Fruit fly (Drosophila melanogaster) whole organism, adult: ENCODE measurements around the gene CG32700.

Experiments
- CG11617 ChIP-seq: fragments of 200-800 bp; sonication (Bioruptor generic); optimal IDR thresholded peaks from 2 replicates; lab custom pipeline; 2017; ENCODE audit warnings: mild to moderate bottlenecking, missing biosample characterization, missing genetic modification reagents, missing genetic modification characterization
- Crg-1 ChIP-seq: fragments of 200-800 bp; sonication (Bioruptor generic); optimal IDR thresholded peaks from 2 replicates; lab custom pipeline; 2016; ENCODE audit warnings: missing biosample characterization, missing genetic modification characterization
- Hr96 ChIP-seq: fragments of 200-800 bp; sonication (Bioruptor generic); optimal IDR thresholded peaks from 2 replicates; lab custom pipeline; 2016; ENCODE audit warnings: missing biosample characterization, missing genetic modification characterization
- kay ChIP-seq: fragments of 200-800 bp; sonication (Bioruptor generic); peaks from one replicate; lab custom pipeline; 2016; ENCODE audit warnings: missing biosample characterization, missing genetic modification characterization, borderline replicate concordance
- ovo ChIP-seq: fragments of 200-800 bp; sonication (Bioruptor generic); optimal IDR thresholded peaks from 2 replicates; lab custom pipeline; 2016; ENCODE audit warnings: missing biosample characterization, missing genetic modification characterization
- pad ChIP-seq: fragments of 200-800 bp; sonication (Bioruptor generic); optimal IDR thresholded peaks from 3 replicates; lab custom pipeline; 2017; ENCODE audit warnings: missing biosample characterization, missing genetic modification characterization, mild to moderate bottlenecking, moderate library complexity, missing genetic modification reagents

DNA sequence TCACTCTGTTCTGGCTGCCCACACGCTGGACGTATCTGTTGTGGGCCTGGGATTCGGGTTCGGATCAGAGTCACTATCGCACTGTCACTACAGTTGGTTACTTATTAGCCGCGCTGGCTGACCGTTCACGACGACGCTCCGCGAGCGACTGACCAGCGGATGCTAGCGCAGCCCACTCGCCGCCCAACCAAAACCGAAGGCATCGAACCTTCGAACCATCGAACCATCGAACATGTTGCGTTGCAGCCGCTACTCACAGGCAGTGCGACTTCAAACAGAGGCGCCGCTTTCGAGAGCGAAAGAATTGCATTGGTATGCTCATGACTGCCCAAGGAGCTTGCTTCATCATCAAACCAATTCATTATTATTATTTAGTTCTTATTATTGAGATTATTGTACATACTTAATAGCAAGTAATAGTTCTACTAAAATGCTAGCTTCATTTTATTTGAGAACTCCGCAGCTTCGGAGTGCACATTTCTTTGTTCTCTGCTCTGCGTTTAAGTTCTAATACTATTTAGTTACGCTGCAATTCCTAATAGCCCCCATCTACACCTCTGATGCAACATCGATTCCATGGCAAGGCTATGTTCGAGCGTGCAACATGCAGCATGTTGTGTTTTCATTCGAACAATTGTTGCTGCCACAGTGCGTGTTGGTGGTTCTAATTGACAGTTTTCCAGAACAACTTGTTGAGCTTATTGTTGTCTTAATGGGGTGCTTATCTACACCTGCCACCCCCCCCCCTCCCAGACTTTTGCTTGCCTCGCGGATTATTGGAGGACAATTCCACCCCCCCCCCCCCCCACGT, 50.4 kb downstream of the CG32700 start, which contains the start of gene mgl:
- no peak for TF ChIP-seq Crg-1
- TF ChIP-seq kay, result no peak
- no peak for TF ChIP-seq pad (GFP tag; lab: Kevin White, UChicago)
- TF ChIP-seq CG11617 (GFP tag; lab: Kevin White, UChicago), result no peak
- TF ChIP-seq ovo, result no peak
- TF ChIP-seq Hr96 (GFP tag; lab: Kevin White, UChicago), result peak; percentile 44
